Fruit fly (Drosophila melanogaster) whole organism, embryonic: ENCODE measurements around the gene CG15019.

Experiments used
- Adf1 ChIP-seq: fragments of 200-800 bp; sonication (Bioruptor generic); IDR thresholded peaks from 2 replicates; pipeline ENCODE4 v1.3.6; 2022; ENCODE audit warnings: missing biosample characterization, missing genetic modification characterization
- B-H2 ChIP-seq: fragments of 200-800 bp; sonication (Bioruptor generic); optimal IDR thresholded peaks from 2 replicates; lab custom pipeline; 2018; ENCODE audit warnings: missing biosample characterization, mild to moderate bottlenecking, missing genetic modification characterization
- Bteb2 ChIP-seq: fragments of 200-800 bp; sonication (Bioruptor generic); optimal IDR thresholded peaks from 2 replicates; lab custom pipeline; 2016; ENCODE audit warnings: missing biosample characterization, missing genetic modification characterization
- C15 ChIP-seq: fragments of 200-800 bp; sonication (Bioruptor generic); IDR thresholded peaks from 3 replicates; pipeline ENCODE4 v1.3.6; 2022; ENCODE audit warnings: missing biosample characterization, missing genetic modification characterization
- CG1024 ChIP-seq: fragments of 200-800 bp; sonication (Bioruptor generic); IDR thresholded peaks from 2 replicates; pipeline ENCODE4 v1.3.6; 2022; ENCODE audit warnings: missing biosample characterization, missing genetic modification characterization
- CG10462 ChIP-seq: fragments of 200-800 bp; sonication (Bioruptor generic); optimal IDR thresholded peaks from 2 replicates; lab custom pipeline; 2016; ENCODE audit warnings: missing biosample characterization, missing genetic modification characterization
- CG11456 ChIP-seq: fragments of 200-800 bp; sonication (Bioruptor generic); IDR thresholded peaks from 3 replicates; pipeline ENCODE4 v1.3.6; 2022; ENCODE audit warnings: missing biosample characterization, missing genetic modification characterization
- CG12942 ChIP-seq: fragments of 200-800 bp; sonication (Bioruptor generic); optimal IDR thresholded peaks from 3 replicates; lab custom pipeline; 2016; ENCODE audit warnings: missing biosample characterization, missing genetic modification characterization
- CG13287 ChIP-seq: fragments of 200-800 bp; sonication (Bioruptor generic); IDR thresholded peaks from 2 replicates; pipeline ENCODE4 v1.3.6; 2022; ENCODE audit warnings: missing biosample characterization, missing genetic modification characterization; ENCODE audit not compliant: partially characterized antibody
- CG13624 ChIP-seq: fragments of 200-800 bp; sonication (Bioruptor generic); optimal IDR thresholded peaks from 2 replicates; lab custom pipeline; 2016; ENCODE audit warnings: missing biosample characterization, missing genetic modification characterization
- CG14441 ChIP-seq: fragments of 200-800 bp; sonication (Bioruptor generic); IDR thresholded peaks from 2 replicates; pipeline ENCODE4 v1.3.6; 2022; ENCODE audit warnings: missing biosample characterization, missing genetic modification characterization
- CG14667 ChIP-seq: fragments of 200-800 bp; sonication (Bioruptor generic); IDR thresholded peaks from 2 replicates; pipeline ENCODE4 v1.3.6; 2022; ENCODE audit warnings: missing biosample characterization, missing genetic modification characterization
- CG17912 ChIP-seq: fragments of 200-800 bp; sonication (Bioruptor generic); optimal IDR thresholded peaks from 2 replicates; lab custom pipeline; 2018; ENCODE audit warnings: missing biosample characterization, mild to moderate bottlenecking, missing genetic modification characterization
- CG18764 ChIP-seq: fragments of 200-800 bp; sonication (Bioruptor generic); optimal IDR thresholded peaks from 3 replicates; lab custom pipeline; 2016; ENCODE audit warnings: missing biosample characterization, missing genetic modification characterization
- CG2202 ChIP-seq: fragments of 200-800 bp; sonication (Bioruptor generic); optimal IDR thresholded peaks from 2 replicates; lab custom pipeline; 2018; ENCODE audit warnings: missing biosample characterization, mild to moderate bottlenecking, missing genetic modification characterization
- CG31388 ChIP-seq: fragments of 200-800 bp; sonication (Bioruptor generic); optimal IDR thresholded peaks from 2 replicates; lab custom pipeline; 2016; ENCODE audit warnings: missing biosample characterization, missing genetic modification characterization
- CG3995 ChIP-seq: fragments of 200-800 bp; sonication (Bioruptor generic); optimal IDR thresholded peaks from 3 replicates; lab custom pipeline; 2016; ENCODE audit warnings: missing biosample characterization, missing genetic modification characterization
- CG4404 ChIP-seq: fragments of 200-800 bp; sonication (Bioruptor generic); IDR thresholded peaks from 2 replicates; pipeline ENCODE4 v1.3.6; 2022; ENCODE audit warnings: missing biosample characterization, missing genetic modification characterization
- CG6689 ChIP-seq: fragments of 200-800 bp; sonication (Bioruptor generic); IDR thresholded peaks from 2 replicates; pipeline ENCODE4 v1.3.6; 2022; ENCODE audit warnings: missing biosample characterization, missing genetic modification characterization
- CG8290 ChIP-seq, 3 experiments: fragments of 200-800 bp; sonication (Bioruptor generic); optimal IDR thresholded peaks; 2 replicates each; lab custom pipeline; 2016 to 2019; ENCODE audit warnings: missing biosample characterization in 3 of 3, missing genetic modification characterization in 3 of 3, mild to moderate bottlenecking in 2 of 3, moderate library complexity in 1 of 3
- CG8765 ChIP-seq: fragments of 200-800 bp; sonication (Bioruptor generic); IDR thresholded peaks from 2 replicates; pipeline ENCODE4 v1.3.6; 2022; ENCODE audit warnings: missing biosample characterization, missing genetic modification characterization
- CHES-1-like ChIP-seq: fragments of 200-800 bp; sonication (Bioruptor generic); optimal IDR thresholded peaks from 2 replicates; lab custom pipeline; 2016; ENCODE audit warnings: missing biosample characterization, missing genetic modification characterization
- Chrac-16 ChIP-seq: fragments of 200-800 bp; sonication (Bioruptor generic); optimal IDR thresholded peaks from 3 replicates; lab custom pipeline; 2016; ENCODE audit warnings: missing biosample characterization, missing genetic modification characterization
- Dip2 ChIP-seq: fragments of 200-800 bp; sonication (Bioruptor generic); IDR thresholded peaks from 2 replicates; pipeline ENCODE4 v1.3.6; 2022; ENCODE audit warnings: missing biosample characterization, missing genetic modification characterization
- Doc3 ChIP-seq: fragments of 200-800 bp; sonication (Bioruptor generic); IDR thresholded peaks from 3 replicates; pipeline ENCODE4 v1.3.6; 2022; ENCODE audit warnings: missing biosample characterization, missing genetic modification characterization; ENCODE audit not compliant: partially characterized antibody
- Hr78 ChIP-seq, 2 experiments: fragments of 200-800 bp in 1 of 2; fragments of >200 bp in 1 of 2; sonication (Bioruptor generic) in 1 of 2; optimal IDR thresholded peaks; 2 replicates each; lab custom pipeline; 2017 to 2019; ENCODE audit warnings: missing biosample characterization in 2 of 2, missing genetic modification characterization in 2 of 2, mild to moderate bottlenecking in 1 of 2, moderate library complexity in 1 of 2
- Lhr ChIP-seq: fragments of 200-800 bp; sonication (Bioruptor generic); optimal IDR thresholded peaks from 3 replicates; lab custom pipeline; 2017; ENCODE audit warnings: mild to moderate bottlenecking, missing biosample characterization, missing genetic modification reagents, missing genetic modification characterization
- Lim3 ChIP-seq: fragments of 200-800 bp; sonication (Bioruptor generic); IDR thresholded peaks from 2 replicates; pipeline ENCODE4 v1.3.6; 2022; ENCODE audit warnings: missing biosample characterization, missing genetic modification characterization
- Lpt ChIP-seq: fragments of >200 bp; optimal IDR thresholded peaks from 2 replicates; lab custom pipeline; 2018; ENCODE audit warnings: missing biosample characterization, missing genetic modification characterization
- Meics ChIP-seq: fragments of 200-800 bp; sonication (Bioruptor generic); optimal IDR thresholded peaks from 2 replicates; lab custom pipeline; 2017; ENCODE audit warnings: missing biosample characterization, mild to moderate bottlenecking, missing genetic modification characterization
- Ptx1 ChIP-seq: fragments of 200-800 bp; sonication (Bioruptor generic); IDR thresholded peaks from 2 replicates; pipeline ENCODE4 v1.3.6; 2022; ENCODE audit warnings: missing biosample characterization, missing genetic modification characterization
- Sin3A ChIP-seq: fragments of >200 bp; optimal IDR thresholded peaks from 2 replicates; lab custom pipeline; 2018
- Xrp1 ChIP-seq: fragments of 200-800 bp; sonication (Bioruptor generic); IDR thresholded peaks from 2 replicates; pipeline ENCODE4 v1.3.6; 2022; ENCODE audit warnings: missing biosample characterization, missing genetic modification characterization
- abd-A ChIP-seq: fragments of 200-800 bp; sonication (Bioruptor generic); optimal IDR thresholded peaks from 3 replicates; lab custom pipeline; 2019; ENCODE audit warnings: missing biosample characterization, mild to moderate bottlenecking, missing genetic modification characterization, moderate library complexity
- bcd ChIP-seq: fragments of 200-800 bp; sonication (Bioruptor generic); optimal IDR thresholded peaks from 2 replicates; lab custom pipeline; 2017; ENCODE audit warnings: missing biosample characterization, mild to moderate bottlenecking, missing genetic modification characterization
- cad ChIP-seq: fragments of >200 bp; optimal IDR thresholded peaks from 2 replicates; lab custom pipeline; 2017; ENCODE audit warnings: missing biosample characterization, missing genetic modification characterization
- cas ChIP-seq: fragments of 200-800 bp; sonication (Bioruptor generic); IDR thresholded peaks from 2 replicates; pipeline ENCODE4 v1.3.6; 2022; ENCODE audit warnings: missing biosample characterization, missing genetic modification characterization
- chif ChIP-seq, 2 experiments: fragments of 200-800 bp; sonication (Bioruptor generic); optimal IDR thresholded peaks; 3 replicates each; lab custom pipeline; 2016; ENCODE audit warnings: missing biosample characterization in 2 of 2, missing genetic modification characterization in 2 of 2
- chinmo ChIP-seq: fragments of 200-800 bp; sonication (Bioruptor generic); IDR thresholded peaks from 4 replicates; pipeline ENCODE4 v1.3.6; 2022; ENCODE audit warnings: missing biosample characterization, missing genetic modification characterization; ENCODE audit not compliant: partially characterized antibody
- insv ChIP-seq, 2 experiments: fragments of 200-800 bp; sonication (Bioruptor generic); optimal IDR thresholded peaks; 3 replicates each; lab custom pipeline; 2016 to 2018; ENCODE audit warnings: missing biosample characterization in 2 of 2, missing genetic modification characterization in 2 of 2
- knrl ChIP-seq: fragments of 200-800 bp; sonication (Bioruptor generic); IDR thresholded peaks from 3 replicates; pipeline ENCODE4 v1.3.6; 2022; ENCODE audit warnings: missing biosample characterization, missing genetic modification characterization; ENCODE audit not compliant: partially characterized antibody
- lilli ChIP-seq: fragments of 200-800 bp; sonication (Bioruptor generic); optimal IDR thresholded peaks from 3 replicates; lab custom pipeline; 2016; ENCODE audit warnings: missing biosample characterization, missing genetic modification characterization
- pnt ChIP-seq: fragments of 200-800 bp; sonication (Bioruptor generic); optimal IDR thresholded peaks from 3 replicates; lab custom pipeline; 2016; ENCODE audit warnings: missing biosample characterization, missing genetic modification characterization
- prd ChIP-seq, 3 experiments: fragments of >200 bp in 2 of 3; fragments of 200-800 bp in 1 of 3; sonication (Bioruptor generic) in 1 of 3; optimal IDR thresholded peaks in 2 of 3; IDR thresholded peaks in 1 of 3; 2 replicates in 2 of 3; 3 replicates in 1 of 3; pipeline versions ENCODE4 v1.3.6 to Lab custom; 2017 to 2022; ENCODE audit warnings: missing biosample characterization in 1 of 3, missing genetic modification characterization in 1 of 3
- pum ChIP-seq: fragments of 200-800 bp; sonication (Bioruptor generic); optimal IDR thresholded peaks from 2 replicates; lab custom pipeline; 2016; ENCODE audit warnings: missing biosample characterization, missing genetic modification characterization
- sens-2 ChIP-seq: fragments of 200-800 bp; sonication (Bioruptor generic); IDR thresholded peaks from 2 replicates; pipeline ENCODE4 v1.3.6; 2022; ENCODE audit warnings: missing biosample characterization, missing genetic modification characterization
- so ChIP-seq: fragments of 200-800 bp; sonication (Bioruptor generic); IDR thresholded peaks from 3 replicates; pipeline ENCODE4 v1.3.6; 2022; ENCODE audit warnings: missing biosample characterization, missing genetic modification characterization
- tap ChIP-seq: fragments of 200-800 bp; optimal IDR thresholded peaks from 3 replicates; lab custom pipeline; 2019; ENCODE audit warnings: missing biosample characterization, mild to moderate bottlenecking, missing genetic modification characterization, moderate library complexity
- toy ChIP-seq: fragments of 200-800 bp; sonication (Bioruptor generic); IDR thresholded peaks from 2 replicates; pipeline ENCODE4 v1.3.6; 2022; ENCODE audit warnings: missing biosample characterization, missing genetic modification characterization
- trh ChIP-seq: fragments of 200-800 bp; sonication (Bioruptor generic); optimal IDR thresholded peaks from 2 replicates; lab custom pipeline; 2016; ENCODE audit warnings: missing biosample characterization, missing genetic modification characterization
- tx ChIP-seq: fragments of 200-800 bp; sonication (Bioruptor generic); optimal IDR thresholded peaks from 2 replicates; lab custom pipeline; 2016; ENCODE audit warnings: missing biosample characterization, missing genetic modification characterization
- wek ChIP-seq: fragments of 200-800 bp; sonication (Bioruptor generic); optimal IDR thresholded peaks from 3 replicates; lab custom pipeline; 2018; ENCODE audit warnings: missing biosample characterization, mild to moderate bottlenecking, missing genetic modification characterization, moderate library complexity

The CG15019 gene

DNA sequence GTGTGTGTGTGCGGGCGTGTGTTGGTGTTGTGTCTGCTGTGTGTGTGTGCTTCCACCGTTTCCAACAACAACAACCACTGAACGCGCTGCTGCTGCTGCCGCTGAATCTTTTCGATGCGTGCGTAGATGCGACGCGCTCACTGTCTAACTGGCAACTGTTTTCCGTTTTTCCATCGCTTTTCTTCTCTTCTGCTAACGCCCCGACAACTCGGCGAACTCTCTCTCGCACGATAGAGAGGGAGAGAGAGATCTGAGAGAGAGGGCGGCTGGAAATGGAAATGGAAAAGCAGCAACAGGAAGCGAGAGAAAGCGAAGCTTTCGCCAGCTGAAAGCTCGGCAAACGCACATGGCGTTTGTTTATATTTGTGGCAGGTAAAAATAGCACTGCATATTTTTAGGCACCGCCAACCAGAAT, 25.6 kb downstream of the CG15019 start, which contains the start of gene DopEcR (continued):
- TF ChIP-seq toy (no peak), Hr78 (GFP tag; optimal IDR thresholded peaks at IDR 0.05; lab: Kevin White, UChicago) (no peak), pum (GFP tag; lab: Kevin White, UChicago) (no peak), insv (GFP tag; optimal IDR thresholded peaks at IDR 0.05; lab: Kevin White, UChicago) (no peak), CG8765 (GFP tag; lab: Robert Waterston, UW) (no peak), CG6689 (no peak), Ptx1 (GFP tag; lab: Robert Waterston, UW) (no peak), CG31388 (no peak), Bteb2 (GFP tag; lab: Kevin White, UChicago) (no peak), cas (GFP tag; lab: Robert Waterston, UW) (no peak), Lpt (GFP tag; lab: Kevin White, UChicago) (no peak), CG17912 (GFP tag; lab: Kevin White, UChicago) (peak; percentile 17), prd (optimal IDR thresholded peaks at IDR 0.05; lab: Kevin White, UChicago) (no peak), prd (GFP tag; IDR thresholded peaks at IDR 0.05; lab: Robert Waterston, UW) (no peak), Meics (no peak), trh (no peak), tx (no peak), CG13624 (no peak), Xrp1 (GFP tag; lab: Robert Waterston, UW) (no peak), CG13287 (GFP tag; lab: Robert Waterston, UW) (peak; percentile 31; the same call in 1 of the 2 replicates), CG2202 (tag; lab: Kevin White, UChicago) (no peak), CG10462 (GFP tag; lab: Kevin White, UChicago) (no peak), cad (no peak), bcd (GFP tag; lab: Kevin White, UChicago) (no peak), CG1024 (GFP tag; lab: Robert Waterston, UW) (no peak), wek (GFP tag; lab: Kevin White, UChicago) (peak; percentile 42), lilli (GFP tag; lab: Kevin White, UChicago) (no peak), sens-2 (GFP tag; lab: Robert Waterston, UW) (0 out of 2 replicates have a peak, but pooled peaks have one; percentile 13), Chrac-16 (GFP tag; lab: Kevin White, UChicago) (no peak), abd-A (tag; lab: Kevin White, UChicago) (no peak), CHES-1-like (GFP tag; lab: Kevin White, UChicago) (no peak), Doc3 (GFP tag; lab: Robert Waterston, UW) (no peak), pnt (GFP tag; lab: Kevin White, UChicago) (no peak), CG14441 (no peak), Adf1 (GFP tag; lab: Robert Waterston, UW) (peak; percentile 52; the same call in 1 of the 2 replicates), CG14667 (no peak), CG18764 (GFP tag; lab: Kevin White, UChicago) (no peak), chif (GFP tag; optimal IDR thresholded peaks at IDR 0.05; lab: Kevin White, UChicago) (no peak), C15 (GFP tag; lab: Robert Waterston, UW) (no peak), CG11456 (no peak), Dip2 (GFP tag; lab: Robert Waterston, UW) (no peak), knrl (GFP tag; lab: Robert Waterston, UW) (no peak), CG4404 (GFP tag; lab: Robert Waterston, UW) (no peak), chinmo (GFP tag; lab: Robert Waterston, UW) (0 out of 4 replicates have a peak, but pooled peaks have one; percentile 28), so (GFP tag; lab: Robert Waterston, UW) (no peak; the same call in 2 of the 3 replicates), CG3995 (GFP tag; lab: Kevin White, UChicago) (no peak), B-H2 (no peak), Lim3 (GFP tag; lab: Robert Waterston, UW) (no peak), tap (tag; lab: Kevin White, UChicago) (peak; percentile 41), Sin3A (lab: Kevin White, UChicago) (no peak), CG12942 (no peak), CG8290 (GFP tag; optimal IDR thresholded peaks at IDR 0.05; lab: Kevin White, UChicago) (no peak), CG8290 (tag; optimal IDR thresholded peaks at IDR 0.05; lab: Kevin White, UChicago) (peak in 1 of 2 experiments; percentile 22), Lhr (GFP tag; lab: Kevin White, UChicago) (peak; percentile 34)
